Worm (Caenorhabditis elegans): ENCODE results near the gene Y26G10.5.

ce11 chrV:17683763-17684162 is 16.9 kb downstream of the Y26G10.5 start, which contains the start of gene F59A1.15:
- no peak for TF ChIP-seq W03F9.2 (tag; optimal IDR thresholded peaks at IDR 0.05)
- no peak for TF ChIP-seq him-1 (tag; optimal IDR thresholded peaks at IDR 0.05)
- TF ChIP-seq dao-5 (tag; optimal IDR thresholded peaks at IDR 0.05) = no peak

All from whole organism, L4/young adult.